Fruit fly (Drosophila melanogaster): ENCODE data around the gene tHMG2.

The tHMG2 gene

dm6 chr3R:22483537-22483936 is 9.2 kb upstream of the tHMG2 start:
- TF ChIP-seq Ets65A (GFP tag) = peak; percentile 92
- no peak for TF ChIP-seq Blimp-1 (GFP tag; optimal IDR thresholded peaks at IDR 0.05)

- TF ChIP-seq CG7839 (tag; optimal IDR thresholded peaks at IDR 0.05) (no peak), sna (GFP tag; IDR thresholded peaks at IDR 0.05; ENCODE audit: partially characterized antibody) (peak; percentile 81), ab (GFP tag; optimal IDR thresholded peaks at IDR 0.05) (no peak), prd (optimal IDR thresholded peaks at IDR 0.05) (no peak), prd (GFP tag; IDR thresholded peaks at IDR 0.05) (no peak), vnd (GFP tag; IDR thresholded peaks at IDR 0.05; ENCODE audit: partially characterized antibody) (peak; percentile 79), cg (GFP tag; optimal IDR thresholded peaks at IDR 0.05) (no peak), CG10267 (tag; optimal IDR thresholded peaks at IDR 0.05) (peak; percentile 50), Dip3 (GFP tag; optimal IDR thresholded peaks at IDR 0.05) (no peak), crc (GFP tag; optimal IDR thresholded peaks at IDR 0.05) (no peak), sr (GFP tag; IDR thresholded peaks at IDR 0.05) (peak; percentile 43; the same call in 1 of the 3 replicates), CG5245 (GFP tag; optimal IDR thresholded peaks at IDR 0.05) (no peak), slp2 (GFP tag; optimal IDR thresholded peaks at IDR 0.05) (no peak), onecut (GFP tag; IDR thresholded peaks at IDR 0.05) (no peak), Nf-YA (GFP tag; IDR thresholded peaks at IDR 0.05) (no peak), da (GFP tag; optimal IDR thresholded peaks at IDR 0.05) (no peak), CG11723 (GFP tag; optimal IDR thresholded peaks at IDR 0.05) (no peak), Gug (GFP tag; IDR thresholded peaks at IDR 0.05) (no peak), CG7928 (GFP tag; optimal IDR thresholded peaks at IDR 0.05) (peak; percentile 53), Max (GFP tag; optimal IDR thresholded peaks at IDR 0.05) (no peak), CG12659 (GFP tag; optimal IDR thresholded peaks at IDR 0.05) (peak; percentile 72), Scr (GFP tag; IDR thresholded peaks at IDR 0.05; ENCODE audit: partially characterized antibody) (peak; percentile 78), CG15479 (GFP tag; optimal IDR thresholded peaks at IDR 0.05) (no peak), btn (GFP tag; optimal IDR thresholded peaks at IDR 0.05) (no peak), tna (GFP tag; IDR thresholded peaks at IDR 0.05; ENCODE audit: partially characterized antibody) (peak; percentile 87), CG6654 (GFP tag; optimal IDR thresholded peaks at IDR 0.05) (no peak), unpg (GFP tag; optimal IDR thresholded peaks at IDR 0.05) (no peak), CG16779 (GFP tag; IDR thresholded peaks at IDR 0.05) (no peak), vvl (GFP tag; IDR thresholded peaks at IDR 0.05) (no peak), bbx (GFP tag; IDR thresholded peaks at IDR 0.05; ENCODE audit: partially characterized antibody) (peak; percentile 82), lbe (GFP tag; optimal IDR thresholded peaks at IDR 0.05) (no peak), ATbp (GFP tag; optimal IDR thresholded peaks at IDR 0.05) (no peak), rib (GFP tag; IDR thresholded peaks at IDR 0.05) (0 out of 2 replicates have a peak, but pooled peaks have one; percentile 37), CG15514 (GFP tag; optimal IDR thresholded peaks at IDR 0.05) (peak; percentile 73), CG11456 (GFP tag; IDR thresholded peaks at IDR 0.05) (no peak), CG31365 (tag; optimal IDR thresholded peaks at IDR 0.05) (no peak), CG1603 (tag; optimal IDR thresholded peaks at IDR 0.05) (no peak), Stat92E (GFP tag; optimal IDR thresholded peaks at IDR 0.05) (no peak), CG14710 (tag; optimal IDR thresholded peaks at IDR 0.05) (peak; percentile 67), CG1024 (GFP tag; IDR thresholded peaks at IDR 0.05) (no peak), sens-2 (GFP tag; IDR thresholded peaks at IDR 0.05) (no peak), Dad (GFP tag; optimal IDR thresholded peaks at IDR 0.05) (no peak), unc-4 (GFP tag; IDR thresholded peaks at IDR 0.05; ENCODE audit: partially characterized antibody) (peak; percentile 78), Trl (optimal IDR thresholded peaks at IDR 0.05) (no peak), Trl (GFP tag; optimal IDR thresholded peaks at IDR 0.05) (peak; percentile 2), CG13296 (GFP tag; optimal IDR thresholded peaks at IDR 0.05) (no peak), HmgZ (tag; optimal IDR thresholded peaks at IDR 0.05) (peak; percentile 73)
Observed at dm6 chr3R:22487037-22487492, 5.7 kb upstream of the tHMG2 start, which contains the start of gene Pfdn5. Pfdn5 (plus strand) TSS chr3R:22487039.
